Fruit fly (Drosophila melanogaster): Measurements from ENCODE around the gene hop.

DNA sequence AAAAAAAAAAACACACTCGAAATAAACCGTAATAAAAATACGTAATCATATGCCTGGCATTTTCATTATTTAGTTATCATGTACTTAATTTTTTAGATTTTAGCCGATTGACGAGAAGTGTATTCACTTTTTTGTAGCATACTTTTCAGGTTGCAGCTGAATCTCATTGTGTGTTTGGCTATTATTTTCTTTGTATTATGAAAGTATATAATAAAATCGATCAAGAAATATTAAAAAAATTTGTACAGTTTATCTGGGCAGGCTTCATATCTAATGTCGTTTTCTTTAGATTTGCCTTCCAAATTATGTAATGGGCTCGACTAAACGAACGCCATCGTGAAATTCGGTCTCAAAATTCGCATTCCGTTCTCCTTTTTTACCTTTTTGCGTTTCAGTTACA is 41.7 kb upstream of the hop start, which contains the start of gene CG15196:
- no peak for TF ChIP-seq Ets21C (GFP tag; optimal IDR thresholded peaks at IDR 0.05)
- no peak for TF ChIP-seq fkh (GFP tag; optimal IDR thresholded peaks at IDR 0.05)
- TF ChIP-seq Blimp-1 (GFP tag; optimal IDR thresholded peaks at IDR 0.05): no peak
- no peak for TF ChIP-seq CG6163 (GFP tag; IDR thresholded peaks at IDR 0.05)
- no peak for TF ChIP-seq acj6 (GFP tag; optimal IDR thresholded peaks at IDR 0.05)
- no peak for TF ChIP-seq salr (GFP tag; optimal IDR thresholded peaks at IDR 0.05)
- no peak for TF ChIP-seq dsx (GFP tag; optimal IDR thresholded peaks at IDR 0.05; ENCODE audit: poor library complexity, severe bottlenecking)
- no peak for TF ChIP-seq esn (GFP tag; optimal IDR thresholded peaks at IDR 0.05)
- no peak for TF ChIP-seq ss (GFP tag; optimal IDR thresholded peaks at IDR 0.05)
- TF ChIP-seq Lpt (GFP tag; optimal IDR thresholded peaks at IDR 0.05): no peak
- no peak for TF ChIP-seq Eip93F (GFP tag; optimal IDR thresholded peaks at IDR 0.05)

All from whole organism, prepupa.